Worm (Caenorhabditis elegans) whole organism, late embryonic: ENCODE data around the gene F28C10.3.

Experiments
- C38D4.7 ChIP-seq: fragments of 200-800 bp; sonication (Bioruptor generic); optimal IDR thresholded peaks from 2 replicates; lab custom pipeline; 2018; ENCODE audit warnings: mild to moderate bottlenecking, missing genetic modification characterization, moderate library complexity, missing compliant biosample characterization
- F13H6.1 ChIP-seq: sonication (generic microtip); optimal IDR thresholded peaks from 2 replicates; lab custom pipeline; 2016; ENCODE audit warnings: missing genetic modification characterization, missing compliant biosample characterization
- T23F11.4 ChIP-seq: fragments of 200-800 bp; sonication (Bioruptor generic); optimal IDR thresholded peaks from 2 replicates; lab custom pipeline; 2018; ENCODE audit warnings: mild to moderate bottlenecking, missing genetic modification characterization, missing compliant biosample characterization
- Y22D7AL.16 ChIP-seq: sonication (generic microtip); optimal IDR thresholded peaks from 2 replicates; lab custom pipeline; 2016; ENCODE audit warnings: missing genetic modification characterization, missing compliant biosample characterization
- ahr-1 ChIP-seq: sonication (generic microtip); optimal IDR thresholded peaks from 2 replicates; lab custom pipeline; 2016; ENCODE audit warnings: missing genetic modification characterization, missing compliant biosample characterization
- ama-1 ChIP-seq: fragments of 150-350 bp; optimal IDR thresholded peaks from 2 replicates; lab custom pipeline; 2014
- ceh-14 ChIP-seq: sonication (generic microtip); optimal IDR thresholded peaks from 2 replicates; lab custom pipeline; 2016; ENCODE audit warnings: missing genotype, missing genetic modification characterization, missing compliant biosample characterization
- ceh-18 ChIP-seq: sonication (generic microtip); optimal IDR thresholded peaks from 2 replicates; lab custom pipeline; 2016; ENCODE audit warnings: missing genetic modification characterization, missing compliant biosample characterization
- ceh-19 ChIP-seq: fragments of 200-800 bp; sonication (Bioruptor generic); optimal IDR thresholded peaks from 2 replicates; lab custom pipeline; 2018; ENCODE audit warnings: mild to moderate bottlenecking, missing genetic modification characterization, missing compliant biosample characterization
- ceh-22 ChIP-seq: sonication (generic microtip); optimal IDR thresholded peaks from 2 replicates; lab custom pipeline; 2017; ENCODE audit warnings: missing biosample characterization, missing genetic modification characterization
- ceh-30 ChIP-seq: fragments of 150-350 bp; optimal IDR thresholded peaks from 2 replicates; lab custom pipeline; 2014; ENCODE audit warnings: missing biosample characterization, missing genetic modification characterization
- ceh-31 ChIP-seq: sonication (generic microtip); optimal IDR thresholded peaks from 2 replicates; lab custom pipeline; 2016; ENCODE audit warnings: missing genetic modification characterization, missing compliant biosample characterization
- ceh-45 ChIP-seq: fragments of 200-800 bp; sonication (Bioruptor generic); IDR thresholded peaks from 2 replicates; pipeline ENCODE4 v1.3.6; 2022; ENCODE audit warnings: missing genetic modification reagents, missing genetic modification characterization, missing compliant biosample characterization
- ceh-9 ChIP-seq: sonication (generic microtip); optimal IDR thresholded peaks from 2 replicates; lab custom pipeline; 2016; ENCODE audit warnings: mild to moderate bottlenecking, missing genetic modification characterization, inconsistent platforms, missing compliant biosample characterization
- elt-2 ChIP-seq: sonication (generic microtip); optimal IDR thresholded peaks from 2 replicates; lab custom pipeline; 2016; ENCODE audit warnings: missing genetic modification reagents, missing genetic modification characterization, missing compliant biosample characterization
- elt-4 ChIP-seq: sonication (generic microtip); optimal IDR thresholded peaks from 2 replicates; lab custom pipeline; 2016; ENCODE audit warnings: missing genetic modification characterization, missing compliant biosample characterization
- eyg-1 ChIP-seq: sonication (generic microtip); optimal IDR thresholded peaks from 2 replicates; lab custom pipeline; 2016; ENCODE audit warnings: missing genotype, missing genetic modification characterization, missing compliant biosample characterization
- fax-1 ChIP-seq: sonication (generic microtip); optimal IDR thresholded peaks from 2 replicates; lab custom pipeline; 2016; ENCODE audit warnings: missing genotype, missing genetic modification characterization, missing compliant biosample characterization
- gmeb-2 ChIP-seq: sonication (generic microtip); optimal IDR thresholded peaks from 2 replicates; lab custom pipeline; 2016; ENCODE audit warnings: missing genetic modification characterization, inconsistent platforms, missing compliant biosample characterization
- hlh-30 ChIP-seq: sonication (generic microtip); optimal IDR thresholded peaks from 2 replicates; lab custom pipeline; 2017; ENCODE audit warnings: antibody characterized with exemption, missing genetic modification characterization, missing compliant biosample characterization; ENCODE audit not compliant: insufficient read depth
- hlh-6 ChIP-seq: sonication (generic microtip); optimal IDR thresholded peaks from 2 replicates; lab custom pipeline; 2016; ENCODE audit warnings: missing genotype, missing genetic modification characterization, missing compliant biosample characterization
- lim-6 ChIP-seq: sonication (generic microtip); optimal IDR thresholded peaks from 2 replicates; lab custom pipeline; 2016; ENCODE audit warnings: missing genetic modification characterization, missing compliant biosample characterization
- lin-11 ChIP-seq: fragments of 200-800 bp; sonication (Bioruptor generic); optimal IDR thresholded peaks from 2 replicates; lab custom pipeline; 2018; ENCODE audit warnings: mild to moderate bottlenecking, missing genetic modification characterization, missing compliant biosample characterization
- madf-2 ChIP-seq: sonication (generic microtip); optimal IDR thresholded peaks from 2 replicates; lab custom pipeline; 2017; ENCODE audit warnings: missing genetic modification characterization, missing compliant biosample characterization
- mec-3 ChIP-seq: sonication (generic microtip); optimal IDR thresholded peaks from 2 replicates; lab custom pipeline; 2016; ENCODE audit warnings: borderline replicate concordance, missing genetic modification characterization, missing compliant biosample characterization
- npax-4 ChIP-seq: sonication (generic microtip); optimal IDR thresholded peaks from 2 replicates; lab custom pipeline; 2016; ENCODE audit warnings: missing genetic modification characterization, missing compliant biosample characterization
- odd-2 ChIP-seq: sonication (generic microtip); optimal IDR thresholded peaks from 2 replicates; lab custom pipeline; 2017; ENCODE audit warnings: antibody characterized with exemption, mild to moderate bottlenecking, missing genetic modification characterization, missing compliant biosample characterization
- pax-1 ChIP-seq: fragments of 150-350 bp; optimal IDR thresholded peaks from 2 replicates; lab custom pipeline; 2014; ENCODE audit warnings: missing biosample characterization, missing genetic modification characterization
- pha-2 ChIP-seq: sonication (generic microtip); optimal IDR thresholded peaks from 2 replicates; lab custom pipeline; 2017; ENCODE audit warnings: mild to moderate bottlenecking, missing genetic modification characterization, missing compliant biosample characterization
- pha-4 ChIP-seq: fragments of 150-350 bp; optimal IDR thresholded peaks from 2 replicates; lab custom pipeline; 2018; ENCODE audit warnings: missing biosample characterization, missing genetic modification reagents, missing genetic modification characterization
- pqm-1 ChIP-seq: sonication (generic microtip); optimal IDR thresholded peaks from 2 replicates; lab custom pipeline; 2016; ENCODE audit warnings: missing genetic modification characterization, missing compliant biosample characterization
- ref-2 ChIP-seq: sonication (generic microtip); optimal IDR thresholded peaks from 2 replicates; lab custom pipeline; 2016; ENCODE audit warnings: missing genetic modification characterization, missing compliant biosample characterization
- rnt-1 ChIP-seq: sonication (generic microtip); optimal IDR thresholded peaks from 2 replicates; lab custom pipeline; 2016; ENCODE audit warnings: missing genetic modification characterization, missing compliant biosample characterization
- sdc-2 ChIP-seq: sonication (generic microtip); optimal IDR thresholded peaks from 2 replicates; lab custom pipeline; 2016; ENCODE audit warnings: missing genotype, missing genetic modification characterization, missing compliant biosample characterization
- sox-2 ChIP-seq: fragments of 200-800 bp; sonication (Bioruptor generic); IDR thresholded peaks from 2 replicates; pipeline ENCODE4 v1.3.6; 2022; ENCODE audit warnings: missing genetic modification reagents, missing genetic modification characterization, missing compliant biosample characterization
- sox-4 ChIP-seq: sonication (generic microtip); optimal IDR thresholded peaks from 2 replicates; lab custom pipeline; 2017; ENCODE audit warnings: mild to moderate bottlenecking, missing genetic modification characterization, inconsistent platforms, missing compliant biosample characterization
- tbx-7 ChIP-seq: sonication (generic microtip); optimal IDR thresholded peaks from 2 replicates; lab custom pipeline; 2016; ENCODE audit warnings: missing genotype, missing genetic modification characterization, missing compliant biosample characterization
- ttx-3 ChIP-seq: sonication (generic microtip); optimal IDR thresholded peaks from 2 replicates; lab custom pipeline; 2016; ENCODE audit warnings: missing genetic modification reagents, missing genetic modification characterization, missing compliant biosample characterization
- zip-5 ChIP-seq: sonication (generic microtip); optimal IDR thresholded peaks from 2 replicates; lab custom pipeline; 2016; ENCODE audit warnings: missing genetic modification characterization, missing compliant biosample characterization
- ztf-16 ChIP-seq: sonication (generic microtip); optimal IDR thresholded peaks from 2 replicates; lab custom pipeline; 2017; ENCODE audit warnings: missing genetic modification characterization, missing compliant biosample characterization

The F28C10.3 gene

DNA sequence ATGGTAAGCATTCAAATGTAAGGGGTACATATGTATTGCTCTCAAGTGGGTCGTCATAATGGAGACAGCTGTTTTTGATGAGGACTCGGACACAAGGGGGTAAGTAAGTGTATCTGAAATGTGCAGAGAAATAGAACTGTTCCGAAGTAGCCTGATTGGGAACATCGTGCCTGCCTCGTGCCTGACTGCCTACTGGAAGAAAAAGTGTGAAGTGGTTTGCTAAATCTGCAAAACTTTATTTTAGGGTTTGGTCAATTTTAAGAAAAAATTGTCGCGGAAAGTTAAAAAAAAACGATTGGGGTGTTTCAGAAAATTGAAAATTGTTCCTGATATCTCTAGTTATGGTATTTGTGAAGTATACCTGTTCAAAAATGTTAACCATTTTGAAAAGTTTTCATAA lies 21.6 kb upstream of the F28C10.3 start, which contains the start of gene hlh-19:
hlh-19 (minus strand) TSS at position 101 of the 400 bp plus-strand sequence.
- TF ChIP-seq sox-4 (tag; lab: Kevin White, UChicago) (no peak), ceh-45 (GFP tag; lab: Robert Waterston, UW) (no peak), mec-3 (tag; lab: Kevin White, UChicago) (no peak), ceh-19 (GFP tag; lab: Kevin White, UChicago) (no peak), zip-5 (tag; lab: Kevin White, UChicago) (no peak), sdc-2 (tag; lab: Kevin White, UChicago) (no peak), odd-2 (tag; lab: Kevin White, UChicago) (no peak), ztf-16 (tag; lab: Kevin White, UChicago) (no peak), madf-2 (tag; lab: Kevin White, UChicago) (no peak), pax-1 (tag; lab: Kevin White, UChicago) (no peak), ceh-14 (no peak), eyg-1 (tag; lab: Kevin White, UChicago) (no peak), hlh-30 (tag; lab: Kevin White, UChicago) (no peak)
- TF ChIP-seq, all 69 proteins: peak for 0

DNA sequence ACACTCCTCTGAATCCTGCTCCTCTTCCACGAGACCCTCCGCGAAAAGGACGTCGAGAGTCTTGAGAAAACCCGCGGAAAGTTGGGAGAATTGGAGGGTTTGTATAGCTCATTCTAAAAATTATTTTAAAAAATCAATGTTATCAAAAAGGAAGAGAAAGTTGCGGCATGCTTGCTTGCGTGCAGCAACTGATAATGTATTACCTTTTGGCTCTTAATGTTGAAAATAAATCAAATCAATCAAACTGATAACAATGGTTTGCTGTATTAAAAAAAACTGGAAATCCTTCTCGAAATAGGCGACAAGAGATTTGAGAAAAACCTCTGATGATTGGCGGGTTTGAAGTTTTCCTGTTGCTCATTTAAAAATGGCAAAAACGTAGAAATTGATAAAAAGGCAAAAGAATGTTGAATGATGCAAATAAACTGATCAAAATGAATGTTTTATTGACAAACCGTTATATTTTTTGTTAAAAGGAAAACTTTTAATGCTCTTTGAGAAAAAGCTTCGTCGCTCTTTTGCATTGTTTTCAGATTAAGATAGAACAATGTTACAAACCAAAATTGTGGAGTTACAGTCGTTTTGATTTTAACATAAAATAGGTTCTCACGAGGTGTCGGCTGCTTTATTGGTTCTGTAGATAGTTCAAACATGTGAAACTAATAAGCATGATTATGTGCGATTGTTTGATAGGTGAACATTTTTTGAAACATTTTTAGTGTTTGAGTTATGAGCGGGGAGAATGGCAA lies 19.6 kb upstream of the F28C10.3 start:
- TF ChIP-seq npax-4 (tag; lab: Kevin White, UChicago) (no peak), hlh-6 (tag; lab: Kevin White, UChicago) (no peak), elt-2 (tag; lab: Kevin White, UChicago) (peak; percentile 58), Y22D7AL.16 (tag; lab: Kevin White, UChicago) (no peak), lin-11 (tag; lab: Kevin White, UChicago) (no peak), T23F11.4 (GFP tag; lab: Kevin White, UChicago) (no peak)

DNA sequence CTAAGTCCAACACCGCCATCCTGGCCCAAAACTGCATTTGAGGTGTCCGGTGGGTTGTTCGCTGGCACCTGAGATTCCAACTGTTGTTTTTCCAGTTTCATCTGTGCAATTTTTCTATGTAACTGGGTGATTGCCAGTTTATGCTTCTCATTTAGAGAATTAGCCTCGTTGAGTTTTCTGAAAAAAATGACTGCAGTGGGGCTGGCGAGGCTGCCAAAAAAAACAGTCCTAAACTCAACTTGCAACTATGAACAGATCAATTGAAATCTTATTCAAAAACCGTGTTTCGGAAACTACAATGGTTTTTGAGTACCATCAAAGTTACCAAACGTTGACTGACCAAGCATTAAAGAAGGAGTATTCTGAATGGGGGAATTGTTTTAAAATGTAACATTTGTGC lies 18.2 kb upstream of the F28C10.3 start, which contains the start of gene F57C12.6:
F57C12.6 (minus strand) TSS at position 101 of the 400 bp plus-strand sequence.
- TF ChIP-seq ceh-9 (tag; lab: Kevin White, UChicago) (no peak), ceh-18 (no peak), lim-6 (tag; lab: Kevin White, UChicago) (no peak), npax-4 (tag; lab: Kevin White, UChicago) (no peak), hlh-30 (tag; lab: Kevin White, UChicago) (no peak), odd-2 (tag; lab: Kevin White, UChicago) (no peak), ttx-3 (tag; lab: Kevin White, UChicago) (no peak), ref-2 (tag; lab: Kevin White, UChicago) (no peak), ahr-1 (tag; lab: Kevin White, UChicago) (no peak), fax-1 (tag; lab: Kevin White, UChicago) (no peak), ceh-14 (no peak), ztf-16 (tag; lab: Kevin White, UChicago) (no peak), ceh-22 (tag; lab: Kevin White, UChicago) (no peak), tbx-7 (no peak), F13H6.1 (no peak), rnt-1 (tag; lab: Kevin White, UChicago) (no peak), sox-2 (GFP tag; lab: Robert Waterston, UW) (no peak), ceh-45 (GFP tag; lab: Robert Waterston, UW) (no peak), pqm-1 (tag; lab: Kevin White, UChicago) (no peak), ama-1 (lab: Kevin White, UChicago) (no peak)

DNA sequence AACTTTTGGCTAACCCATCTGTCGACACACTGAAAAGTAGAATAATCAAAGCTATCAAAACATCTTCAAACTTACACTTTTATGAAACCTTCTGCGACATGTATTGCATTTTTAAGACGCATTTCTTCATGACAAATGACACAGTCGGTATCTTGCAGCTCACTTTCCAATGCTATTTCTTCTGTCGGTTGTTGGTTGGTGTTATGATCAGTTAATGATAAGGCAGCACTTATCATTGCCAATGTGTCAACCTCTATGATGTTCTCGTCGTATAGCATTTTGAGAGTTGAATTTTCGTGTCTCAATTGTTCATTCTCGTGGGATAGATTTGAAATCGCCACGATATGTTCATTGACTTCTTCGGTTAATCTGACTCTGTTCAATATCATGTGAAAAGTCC lies 17.8 kb upstream of the F28C10.3 start:
- no peak for TF ChIP-seq mec-3 (tag; lab: Kevin White, UChicago)
- TF ChIP-seq pax-1 (tag; lab: Kevin White, UChicago): no peak
- no peak for TF ChIP-seq F13H6.1
- no peak for TF ChIP-seq ref-2 (tag; lab: Kevin White, UChicago)
- TF ChIP-seq rnt-1 (tag; lab: Kevin White, UChicago): no peak
- TF ChIP-seq C38D4.7: no peak
- no peak for TF ChIP-seq ztf-16 (tag; lab: Kevin White, UChicago)
- no peak for TF ChIP-seq madf-2 (tag; lab: Kevin White, UChicago)
- TF ChIP-seq sox-2 (GFP tag; lab: Robert Waterston, UW): no peak
- TF ChIP-seq Y22D7AL.16 (tag; lab: Kevin White, UChicago): no peak
- TF ChIP-seq ceh-31 (tag; lab: Kevin White, UChicago): no peak
- TF ChIP-seq pha-2: no peak
- TF ChIP-seq lim-6 (tag; lab: Kevin White, UChicago): no peak
- TF ChIP-seq pha-4 (tag; lab: Kevin White, UChicago): no peak
- TF ChIP-seq ceh-30 (tag; lab: Kevin White, UChicago): no peak
- no peak for TF ChIP-seq gmeb-2 (tag; lab: Kevin White, UChicago)
- no peak for TF ChIP-seq eyg-1 (tag; lab: Kevin White, UChicago)
- TF ChIP-seq elt-4 (tag; lab: Kevin White, UChicago): no peak
